Worm (Caenorhabditis elegans): ENCODE measurements around the gene srh-4.

DNA sequence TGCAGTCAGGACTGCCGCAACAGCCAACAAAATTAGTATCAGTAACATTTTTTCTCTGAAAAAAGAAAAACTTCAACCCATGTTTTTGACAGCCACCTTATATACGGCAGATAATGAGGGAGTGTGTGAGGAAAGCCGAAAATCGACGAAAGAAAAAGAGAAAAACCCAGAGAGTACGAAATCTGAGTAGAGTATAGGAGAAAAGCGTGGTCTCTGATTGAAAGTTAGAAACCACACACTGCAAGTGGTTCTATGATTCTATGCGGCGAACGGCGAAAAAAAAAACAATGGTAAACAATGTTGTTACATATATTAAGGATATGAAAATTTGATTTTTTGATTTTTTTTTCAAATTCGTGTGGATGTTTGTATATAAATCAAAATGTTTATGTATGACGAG is 42.5 kb upstream of the srh-4 start, which contains the start of gene cyp-34A8:
- no peak for TF ChIP-seq egl-27 (tag; optimal IDR thresholded peaks at IDR 0.05)
- no peak for TF ChIP-seq blmp-1 (tag; optimal IDR thresholded peaks at IDR 0.05; ENCODE audit: insufficient read depth)
- no peak for TF ChIP-seq unc-62 (GFP tag; optimal IDR thresholded peaks at IDR 0.05)
- TF ChIP-seq nhr-25 (tag; optimal IDR thresholded peaks at IDR 0.05): no peak
- TF ChIP-seq nhr-12 (tag; optimal IDR thresholded peaks at IDR 0.05): no peak
- TF ChIP-seq ztf-4 (tag; optimal IDR thresholded peaks at IDR 0.05): no peak
- TF ChIP-seq snpc-4 (tag; optimal IDR thresholded peaks at IDR 0.05): no peak
- TF ChIP-seq ceh-82 (tag; optimal IDR thresholded peaks at IDR 0.05): no peak
